Worm (Caenorhabditis elegans): Measurements from ENCODE around the gene col-166.

DNA sequence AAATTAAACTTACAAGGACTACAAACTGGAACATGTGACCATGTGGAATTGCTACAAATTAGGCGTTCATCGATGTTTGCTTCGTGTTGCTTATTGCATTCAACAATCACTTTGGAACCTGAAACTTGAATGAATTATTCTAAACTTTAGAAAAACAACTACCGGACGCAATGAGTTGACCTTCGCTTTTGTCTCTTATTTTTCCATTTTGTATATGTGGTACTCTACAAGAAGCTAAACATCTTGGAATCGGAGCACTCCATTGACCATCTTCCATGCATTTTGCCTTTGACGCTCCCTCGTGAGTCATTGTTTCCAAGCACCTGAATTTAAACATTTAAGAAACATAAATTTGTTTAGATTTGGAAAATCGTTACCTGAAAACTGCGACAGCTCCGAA is 9.2 kb downstream of the col-166 start:
- TF ChIP-seq pha-4 (GFP tag; IDR thresholded peaks at IDR 0.05) (no peak), pha-4 (tag; optimal IDR thresholded peaks at IDR 0.05) (no peak), ztf-11 (tag; optimal IDR thresholded peaks at IDR 0.05) (no peak), unc-130 (GFP tag; optimal IDR thresholded peaks at IDR 0.05) (no peak), Y48G9A.11 (GFP tag; IDR thresholded peaks at IDR 0.05) (no peak), R02D3.7 (tag; optimal IDR thresholded peaks at IDR 0.05) (no peak), nhr-6 (tag; optimal IDR thresholded peaks at IDR 0.05) (no peak)
